Fruit fly (Drosophila melanogaster): ENCODE data around the gene Alg13.
A peak's percentile ranks its signal among the peaks of the same experiment; 100 is the strongest.

Gene Alg13

DNA sequence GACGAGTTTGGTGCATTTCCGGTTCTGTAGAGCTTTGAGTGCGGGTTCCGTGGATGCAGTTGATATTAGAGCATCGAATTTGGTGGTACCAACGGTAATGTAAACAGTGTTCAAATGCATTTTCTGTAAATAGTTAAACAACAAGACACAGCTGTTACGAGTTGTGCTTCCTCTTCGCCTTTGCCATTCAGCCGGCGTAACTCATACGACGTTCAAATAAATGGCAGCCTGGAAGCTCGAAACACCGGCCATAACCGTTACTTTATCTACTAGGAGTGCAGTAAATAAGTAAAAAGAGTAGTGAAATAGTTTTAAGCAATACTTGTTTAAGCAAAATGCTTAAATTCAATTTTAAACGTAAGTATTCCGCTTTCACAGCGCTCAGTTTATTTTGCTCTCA lies at the start of gene Alg13, which contains the start of gene superdeath (continued):
- TF ChIP-seq phol (tag; optimal IDR thresholded peaks at IDR 0.05), result peak; percentile 7
- TF ChIP-seq Ets97D (GFP tag; optimal IDR thresholded peaks at IDR 0.05), result peak; percentile 23
- peak; percentile 39 for TF ChIP-seq sens (GFP tag)

DNA sequence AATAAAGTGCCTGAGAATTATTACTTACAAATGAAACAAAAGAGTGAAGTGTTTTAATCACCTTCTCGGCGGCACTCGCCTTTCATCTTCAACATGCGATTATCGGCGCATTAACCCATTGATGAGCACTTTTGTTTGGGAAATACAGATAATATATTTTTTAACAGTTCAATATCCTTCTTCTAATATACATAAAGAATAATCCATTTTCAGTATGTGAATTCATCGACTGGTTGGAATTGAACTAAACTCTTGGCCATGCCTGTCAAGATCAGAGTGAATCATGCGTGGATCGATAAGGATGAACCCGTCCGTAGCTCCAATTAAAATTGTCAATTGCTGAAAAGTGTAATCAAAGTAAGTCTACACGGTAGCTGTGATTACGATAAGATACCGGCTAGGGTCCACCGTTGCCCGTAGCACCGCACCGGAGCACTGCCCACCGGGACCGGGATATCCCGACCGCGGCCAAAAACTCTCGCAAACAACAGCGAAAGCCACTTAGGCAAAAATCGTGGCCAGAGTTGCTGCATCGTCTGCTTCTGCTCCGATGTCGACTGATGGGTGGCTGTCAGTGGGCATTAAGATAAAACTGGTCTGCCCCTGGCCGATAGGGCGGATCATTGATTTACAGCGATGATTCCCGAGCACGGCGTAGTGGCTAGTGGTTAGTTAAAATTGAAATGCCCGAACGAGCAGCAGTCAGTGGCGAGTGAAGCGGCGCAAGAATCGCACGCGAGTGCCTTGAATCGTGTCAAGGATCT lies 26.7 kb upstream of the Alg13 start, which contains the start of gene CG11898:
TSS of gene CG11898 (plus strand) at position 714 of the 764 bp plus-strand sequence.
- TF ChIP-seq tap (tag; optimal IDR thresholded peaks at IDR 0.05), result no peak
- peak; percentile 84 for TF ChIP-seq exex (tag; optimal IDR thresholded peaks at IDR 0.05)
- no peak for TF ChIP-seq CG17912 (GFP tag; optimal IDR thresholded peaks at IDR 0.05)
- TF ChIP-seq p53 (GFP tag; optimal IDR thresholded peaks at IDR 0.05), result no peak
- TF ChIP-seq dan (GFP tag; IDR thresholded peaks at IDR 0.05), result no peak
- no peak for TF ChIP-seq Xrp1 (GFP tag; IDR thresholded peaks at IDR 0.05)
- no peak for TF ChIP-seq maf-S (GFP tag; optimal IDR thresholded peaks at IDR 0.05)
- TF ChIP-seq ara (GFP tag; IDR thresholded peaks at IDR 0.05), result no peak
- no peak for TF ChIP-seq nmo (GFP tag; optimal IDR thresholded peaks at IDR 0.05)
- TF ChIP-seq slbo (GFP tag; IDR thresholded peaks at IDR 0.05), result no peak
- TF ChIP-seq Taf1 (GFP tag; IDR thresholded peaks at IDR 0.05), result no peak
- no peak for TF ChIP-seq corto (GFP tag; optimal IDR thresholded peaks at IDR 0.05)
- TF ChIP-seq pros (GFP tag; optimal IDR thresholded peaks at IDR 0.05), result no peak
- TF ChIP-seq HLHmδ (GFP tag; optimal IDR thresholded peaks at IDR 0.05), result no peak
- no peak for TF ChIP-seq az2 (GFP tag; optimal IDR thresholded peaks at IDR 0.05)
- no peak for TF ChIP-seq CG6854 (GFP tag; optimal IDR thresholded peaks at IDR 0.05)
- no peak for TF ChIP-seq Hand (GFP tag; optimal IDR thresholded peaks at IDR 0.05)
- TF ChIP-seq mirr (GFP tag; optimal IDR thresholded peaks at IDR 0.05), result peak; percentile 36
- TF ChIP-seq MESR4 (GFP tag; optimal IDR thresholded peaks at IDR 0.05), result no peak
- TF ChIP-seq ham (GFP tag; IDR thresholded peaks at IDR 0.05), result no peak
- no peak for TF ChIP-seq Awh (GFP tag; IDR thresholded peaks at IDR 0.05)
- no peak for TF ChIP-seq Myb (GFP tag; optimal IDR thresholded peaks at IDR 0.05)
- no peak for TF ChIP-seq hth (optimal IDR thresholded peaks at IDR 0.05)
- no peak for TF ChIP-seq pan (optimal IDR thresholded peaks at IDR 0.05)
- TF ChIP-seq pan (GFP tag; optimal IDR thresholded peaks at IDR 0.05 in 1 of 2, IDR thresholded peaks at IDR 0.05 in 1 of 2), result peak in 1 of 2 experiments; percentile 26
- TF ChIP-seq chn (GFP tag; optimal IDR thresholded peaks at IDR 0.05), result no peak
- TF ChIP-seq Hey (tag; optimal IDR thresholded peaks at IDR 0.05), result no peak
- no peak for TF ChIP-seq inv (GFP tag; IDR thresholded peaks at IDR 0.05; ENCODE audit: partially characterized antibody)
- TF ChIP-seq bcd (GFP tag; optimal IDR thresholded peaks at IDR 0.05), result no peak
- TF ChIP-seq CG1792 (GFP tag; optimal IDR thresholded peaks at IDR 0.05), result no peak
- no peak for TF ChIP-seq CG3407 (GFP tag; optimal IDR thresholded peaks at IDR 0.05)
- peak; percentile 36 for TF ChIP-seq CG18599 (GFP tag; optimal IDR thresholded peaks at IDR 0.05)
- no peak for TF ChIP-seq MBD-R2 (GFP tag; IDR thresholded peaks at IDR 0.05)
- peak; percentile 56 for TF ChIP-seq CG11696 (GFP tag; IDR thresholded peaks at IDR 0.05)
- TF ChIP-seq tin (GFP tag; optimal IDR thresholded peaks at IDR 0.05), result no peak
- no peak for TF ChIP-seq D19B (GFP tag; optimal IDR thresholded peaks at IDR 0.05)
- TF ChIP-seq sna (GFP tag; IDR thresholded peaks at IDR 0.05; ENCODE audit: partially characterized antibody), result no peak
- TF ChIP-seq grn (GFP tag; optimal IDR thresholded peaks at IDR 0.05), result peak; percentile 60
